Fruit fly (Drosophila melanogaster): ENCODE measurements around the gene CG12592.

The CG12592 gene

DNA sequence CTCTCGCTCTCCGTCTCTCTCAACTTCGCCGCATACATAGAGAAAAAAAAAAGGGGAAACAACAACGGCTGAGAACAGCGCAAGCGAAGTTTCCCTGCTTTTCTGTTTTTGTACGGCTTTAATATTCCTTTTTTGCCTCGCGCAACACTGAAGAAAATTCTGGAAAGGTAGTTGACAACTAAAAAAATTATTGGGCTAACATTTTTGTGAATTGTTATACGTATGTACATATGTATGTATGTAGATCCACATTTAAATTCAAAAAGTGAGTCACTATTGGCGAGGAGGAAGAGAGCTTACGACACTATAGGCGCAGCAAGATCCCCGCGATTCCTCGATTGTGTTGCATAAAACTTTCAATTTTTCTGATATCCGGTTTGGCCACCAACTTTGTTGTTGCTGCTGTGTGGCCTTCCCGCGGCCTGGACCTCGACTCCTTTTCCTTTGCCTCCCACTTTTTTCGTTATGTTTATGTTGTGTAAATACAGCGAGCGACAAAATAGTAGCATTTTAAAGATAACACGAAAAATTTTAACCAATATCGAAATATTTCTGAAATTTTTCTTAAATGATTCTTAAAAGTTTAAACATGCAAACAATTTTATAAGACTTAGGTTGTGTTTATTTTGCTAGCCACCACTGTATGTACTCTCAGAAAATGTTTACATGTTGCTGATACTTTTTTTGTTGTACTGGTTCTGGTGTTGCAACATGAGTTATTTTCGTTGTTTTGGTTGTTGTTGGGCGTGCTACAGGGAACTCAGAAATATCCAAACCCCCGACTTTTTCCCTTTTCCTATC, 18.6 kb downstream of the CG12592 start (continued):
- TF ChIP-seq Ets96B (tag; optimal IDR thresholded peaks at IDR 0.05) (peak; percentile 89), pdm3 (GFP tag; optimal IDR thresholded peaks at IDR 0.05) (peak; percentile 92), CG10669 (GFP tag; optimal IDR thresholded peaks at IDR 0.05) (peak; percentile 92), CG6276 (GFP tag; optimal IDR thresholded peaks at IDR 0.05) (peak; percentile 92), CG6854 (GFP tag; optimal IDR thresholded peaks at IDR 0.05) (peak; percentile 90), Lpt (GFP tag; optimal IDR thresholded peaks at IDR 0.05) (peak; percentile 87), CG6808 (GFP tag; optimal IDR thresholded peaks at IDR 0.05) (peak; percentile 92), Hr39 (GFP tag; optimal IDR thresholded peaks at IDR 0.05) (peak; percentile 93), CG11902 (GFP tag; optimal IDR thresholded peaks at IDR 0.05) (peak; percentile 80)

DNA sequence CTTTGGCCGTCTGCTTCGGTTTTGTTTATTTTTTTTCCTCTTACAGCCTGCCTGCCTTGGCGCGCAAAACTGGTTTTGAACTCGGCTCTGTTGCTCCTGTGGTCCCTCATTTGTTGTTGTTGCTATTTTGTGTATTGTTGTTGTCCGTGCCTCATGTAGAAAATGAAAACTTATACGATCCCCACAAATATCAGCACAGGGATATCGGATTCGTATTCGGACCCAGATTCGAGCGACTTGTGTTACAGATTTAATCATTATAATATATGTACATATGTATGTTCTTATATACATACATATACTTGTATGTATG, 19.2 kb downstream of the CG12592 start:
- TF ChIP-seq salr (GFP tag; optimal IDR thresholded peaks at IDR 0.05) (no peak), Hr38 (GFP tag; optimal IDR thresholded peaks at IDR 0.05) (no peak), CG8119 (GFP tag; IDR thresholded peaks at IDR 0.05) (no peak), Smox (GFP tag; optimal IDR thresholded peaks at IDR 0.05) (no peak)

DNA sequence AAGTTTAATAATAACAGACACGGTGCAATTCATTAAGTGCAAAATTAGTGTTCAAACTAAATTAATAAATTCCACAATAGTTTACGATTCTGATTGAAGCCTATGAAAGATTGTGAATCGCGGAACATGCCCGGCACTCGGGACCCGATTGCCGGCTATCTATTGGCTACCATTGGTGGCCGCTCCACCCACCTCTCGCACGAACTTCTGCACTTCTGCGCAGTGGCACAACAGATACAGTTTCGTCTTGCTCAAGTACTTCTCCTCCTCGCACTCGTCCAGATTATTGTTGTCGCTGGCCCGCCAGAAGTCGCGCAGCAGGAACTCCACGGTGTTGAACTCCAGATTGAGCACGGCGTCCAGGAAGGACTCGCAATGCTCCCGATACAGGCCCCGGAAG, 26.1 kb downstream of the CG12592 start:
- TF ChIP-seq fd59A (GFP tag; optimal IDR thresholded peaks at IDR 0.05) (no peak), Hr39 (GFP tag; optimal IDR thresholded peaks at IDR 0.05) (no peak), CG34406 (GFP tag; optimal IDR thresholded peaks at IDR 0.05) (no peak), lz (GFP tag; optimal IDR thresholded peaks at IDR 0.05) (no peak), Gug (GFP tag; IDR thresholded peaks at IDR 0.05) (no peak), dsx (GFP tag; optimal IDR thresholded peaks at IDR 0.05; ENCODE audit: poor library complexity, severe bottlenecking) (no peak), Blimp-1 (GFP tag; optimal IDR thresholded peaks at IDR 0.05) (no peak)

DNA sequence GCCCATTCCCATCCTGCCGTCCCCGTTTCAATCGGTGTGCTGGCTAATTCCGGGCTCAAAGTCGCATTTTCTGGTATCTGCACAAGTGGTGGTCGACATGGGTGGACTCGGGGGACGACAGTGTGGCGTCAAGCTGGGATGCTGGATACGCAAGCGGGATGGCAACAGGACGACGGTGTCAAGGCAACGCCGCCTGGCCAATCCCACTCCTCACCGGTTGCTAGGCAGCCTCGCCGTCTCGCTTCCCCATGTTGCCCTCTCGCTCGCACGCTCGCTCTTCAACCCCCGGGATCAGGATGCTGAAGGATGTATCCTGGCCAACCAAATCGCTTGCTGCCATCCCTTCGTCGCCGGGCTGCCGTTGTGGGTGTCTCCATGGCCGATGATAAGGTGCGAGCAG, 30.1 kb downstream of the CG12592 start:
- TF ChIP-seq CG7368 (GFP tag; optimal IDR thresholded peaks at IDR 0.05), result peak; percentile 40
- TF ChIP-seq fd85E (GFP tag; optimal IDR thresholded peaks at IDR 0.05), result no peak

DNA sequence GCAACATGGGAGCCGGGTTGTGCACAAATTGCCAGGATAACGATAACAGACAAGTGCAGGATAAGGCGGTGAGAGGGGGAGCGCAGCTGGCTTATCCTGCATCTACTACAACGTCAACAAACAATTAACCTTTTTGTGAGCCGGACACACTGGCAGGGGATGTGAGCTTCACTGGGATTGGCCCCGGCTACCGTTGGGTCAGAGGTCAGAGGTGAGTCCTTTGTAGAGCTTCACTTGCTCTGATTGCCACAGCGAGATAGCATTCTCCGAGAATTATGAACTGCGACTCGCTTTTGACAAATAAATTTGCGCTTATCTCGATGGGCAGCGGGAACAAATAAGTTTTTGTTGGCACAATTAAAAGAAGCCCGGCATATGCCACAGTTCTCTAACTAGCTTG, 31.7 kb downstream of the CG12592 start:
- no peak for TF ChIP-seq Hr39 (GFP tag; optimal IDR thresholded peaks at IDR 0.05)
- TF ChIP-seq Gug (GFP tag; IDR thresholded peaks at IDR 0.05), result no peak
- no peak for TF ChIP-seq Smox (GFP tag; optimal IDR thresholded peaks at IDR 0.05)
- TF ChIP-seq svp (GFP tag), result peak; percentile 90

DNA sequence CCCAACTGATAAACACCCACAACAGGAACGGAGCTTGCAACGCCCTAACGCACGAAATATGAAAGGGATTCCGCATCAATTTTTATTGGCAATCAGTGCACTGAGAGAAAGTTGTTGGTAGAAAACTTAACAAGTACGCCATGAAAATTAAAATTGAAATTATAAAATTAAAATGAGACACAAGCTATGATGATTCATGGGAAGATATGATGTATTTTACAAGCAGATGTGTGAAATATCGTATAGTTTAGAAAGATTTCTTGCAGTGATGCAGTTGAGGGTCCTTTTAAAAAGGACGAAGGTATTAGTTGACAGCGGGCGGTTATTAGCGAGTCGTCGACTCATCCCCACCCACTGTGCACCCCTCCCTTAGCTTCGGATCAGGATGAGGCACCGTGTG, 32.4 kb downstream of the CG12592 start:
- TF ChIP-seq spab (GFP tag; optimal IDR thresholded peaks at IDR 0.05), result no peak
- no peak for TF ChIP-seq CG32006 (GFP tag; optimal IDR thresholded peaks at IDR 0.05)
- TF ChIP-seq svp (GFP tag), result peak; percentile 62

DNA sequence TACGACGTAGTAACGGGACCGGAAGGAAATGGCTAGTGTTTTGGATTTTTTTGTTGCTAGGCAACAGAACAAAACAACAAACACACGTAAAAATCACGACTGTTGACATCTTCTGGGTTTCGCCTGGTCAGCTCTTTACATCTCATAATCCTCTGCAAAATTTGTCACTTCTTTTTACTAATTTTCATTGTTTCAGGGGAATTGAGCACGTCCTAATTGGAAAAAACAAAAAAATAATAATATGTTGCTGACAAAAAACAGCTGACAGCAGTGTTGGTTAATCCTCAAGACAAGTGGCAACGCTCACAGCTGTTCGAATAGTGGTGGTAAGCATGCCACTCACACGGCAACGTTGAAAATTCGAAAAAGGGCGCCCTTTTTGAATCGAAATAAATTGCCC, 39.7 kb downstream of the CG12592 start, which contains the start of gene Rfx:
Gene Rfx (minus strand): TSS at position 220 of the 400 bp plus-strand sequence.
- peak; percentile 79 for TF ChIP-seq Eip78C (GFP tag)
- TF ChIP-seq CG6808 (GFP tag; optimal IDR thresholded peaks at IDR 0.05), result peak; percentile 49
- peak; percentile 80 for TF ChIP-seq CG32006 (GFP tag; optimal IDR thresholded peaks at IDR 0.05)
- TF ChIP-seq CG3919 (GFP tag; optimal IDR thresholded peaks at IDR 0.05), result peak; percentile 24
- TF ChIP-seq CG6163 (GFP tag; IDR thresholded peaks at IDR 0.05), result no peak
- TF ChIP-seq CG31627 (GFP tag; optimal IDR thresholded peaks at IDR 0.05), result peak; percentile 4
- no peak for TF ChIP-seq fkh (GFP tag; optimal IDR thresholded peaks at IDR 0.05)
- peak; percentile 68 for TF ChIP-seq dsx (GFP tag; optimal IDR thresholded peaks at IDR 0.05; ENCODE audit: poor library complexity, severe bottlenecking)
- TF ChIP-seq Eip75B (GFP tag; optimal IDR thresholded peaks at IDR 0.05), result peak; percentile 22
- peak; percentile 29 to 64 for TF ChIP-seq ss (GFP tag; optimal IDR thresholded peaks at IDR 0.05)
- TF ChIP-seq vri (GFP tag; optimal IDR thresholded peaks at IDR 0.05), result peak; percentile 26
- TF ChIP-seq CG6792 (GFP tag; optimal IDR thresholded peaks at IDR 0.05), result no peak
- TF ChIP-seq CG3032 (tag; optimal IDR thresholded peaks at IDR 0.05), result peak; percentile 22
- peak; percentile 34 for TF ChIP-seq esn (GFP tag; optimal IDR thresholded peaks at IDR 0.05)
- TF ChIP-seq CG1621 (tag; optimal IDR thresholded peaks at IDR 0.05), result peak; percentile 0
- TF ChIP-seq Sox14 (GFP tag; optimal IDR thresholded peaks at IDR 0.05), result peak; percentile 61
- peak; percentile 0 for TF ChIP-seq CG10631 (GFP tag; optimal IDR thresholded peaks at IDR 0.05)
- no peak for TF ChIP-seq Gug (GFP tag; IDR thresholded peaks at IDR 0.05)
- TF ChIP-seq CG16779 (tag; optimal IDR thresholded peaks at IDR 0.05), result peak; percentile 3
